Fruit fly (Drosophila melanogaster) whole organism, embryonic: ENCODE measurements around the gene mRpL30.

ENCODE experiments used
- Ada2b ChIP-seq: fragments of 200-800 bp; sonication (Bioruptor generic); IDR thresholded peaks from 2 replicates; pipeline ENCODE4 v1.3.6; 2022; ENCODE audit warnings: missing biosample characterization, missing genetic modification characterization
- CG12659 ChIP-seq: fragments of 200-800 bp; sonication (Bioruptor generic); optimal IDR thresholded peaks from 3 replicates; lab custom pipeline; 2017; ENCODE audit warnings: mild to moderate bottlenecking, missing biosample characterization, missing genetic modification reagents, missing genetic modification characterization
- CG17612 ChIP-seq: fragments of 200-800 bp; sonication (Bioruptor generic); IDR thresholded peaks from 2 replicates; pipeline ENCODE4 v1.3.6; 2022; ENCODE audit warnings: missing biosample characterization, missing genetic modification characterization
- CG33557 ChIP-seq: fragments of 200-800 bp; sonication (Bioruptor generic); optimal IDR thresholded peaks from 2 replicates; lab custom pipeline; 2019; ENCODE audit warnings: missing biosample characterization, mild to moderate bottlenecking, missing genetic modification characterization, moderate library complexity
- amos ChIP-seq: fragments of 200-800 bp; sonication (Bioruptor generic); IDR thresholded peaks from 2 replicates; pipeline ENCODE4 v1.3.6; 2022; ENCODE audit warnings: missing biosample characterization, missing genetic modification characterization; ENCODE audit not compliant: partially characterized antibody
- ftz-f1 ChIP-seq: fragments of 200-800 bp; sonication (Bioruptor generic); optimal IDR thresholded peaks from 2 replicates; lab custom pipeline; 2016; ENCODE audit warnings: missing biosample characterization, missing genetic modification characterization

- TF ChIP-seq amos (GFP tag; lab: Robert Waterston, UW) (peak; percentile 77; the same call in 1 of the 2 replicates), CG12659 (GFP tag; lab: Kevin White, UChicago) (no peak), Ada2b (no peak), ftz-f1 (GFP tag; lab: Kevin White, UChicago) (no peak), CG33557 (GFP tag; lab: Kevin White, UChicago) (no peak), CG17612 (GFP tag; lab: Robert Waterston, UW) (no peak)
Observed at dm6 chrX:4635856-4636486, 11.7 kb upstream of the mRpL30 start, which contains the start of the genes Alms1a and pon.
